Worm (Caenorhabditis elegans) whole organism, L3 larva: Measurements from ENCODE around the gene nfya-1.

Source experiments
- R02D3.7 ChIP-seq: fragments of 150-350 bp; optimal IDR thresholded peaks from 2 replicates; lab custom pipeline; 2014; ENCODE audit warnings: missing biosample characterization, missing genetic modification characterization
- ZK546.5 ChIP-seq: sonication (generic microtip); optimal IDR thresholded peaks from 2 replicates; lab custom pipeline; 2017; ENCODE audit warnings: missing biosample characterization, missing genetic modification characterization
- ama-1 ChIP-seq: fragments of 150-350 bp; optimal IDR thresholded peaks from 2 replicates; lab custom pipeline; 2018
- daf-12 ChIP-seq: fragments of 150-350 bp; optimal IDR thresholded peaks from 2 replicates; lab custom pipeline; 2014; ENCODE audit warnings: missing biosample characterization, missing genetic modification reagents, missing genetic modification characterization
- egl-27 ChIP-seq: sonication (generic microtip); optimal IDR thresholded peaks from 4 replicates; lab custom pipeline; 2017; ENCODE audit warnings: missing biosample characterization, missing genetic modification reagents, missing genetic modification characterization
- egl-5 ChIP-seq: fragments of 150-350 bp; optimal IDR thresholded peaks from 2 replicates; lab custom pipeline; 2017; ENCODE audit warnings: missing biosample characterization, missing genetic modification reagents, missing genetic modification characterization, inconsistent platforms
- elt-1 ChIP-seq: fragments of 150-350 bp; optimal IDR thresholded peaks from 2 replicates; lab custom pipeline; 2014; ENCODE audit warnings: missing biosample characterization, missing genetic modification characterization
- elt-2 ChIP-seq: sonication (generic microtip); optimal IDR thresholded peaks from 2 replicates; lab custom pipeline; 2016; ENCODE audit warnings: missing genetic modification reagents, mild to moderate bottlenecking, missing genetic modification characterization, missing compliant biosample characterization
- fkh-10 ChIP-seq: sonication (generic microtip); optimal IDR thresholded peaks from 2 replicates; lab custom pipeline; 2017; ENCODE audit warnings: missing biosample characterization, missing genetic modification reagents, missing genetic modification characterization
- fkh-2 ChIP-seq: fragments of 150-350 bp; optimal IDR thresholded peaks from 2 replicates; lab custom pipeline; 2014; ENCODE audit warnings: missing biosample characterization, missing genetic modification reagents, missing genetic modification characterization
- fos-1 ChIP-seq: fragments of 150-350 bp; optimal IDR thresholded peaks from 2 replicates; lab custom pipeline; 2014; ENCODE audit warnings: missing biosample characterization, missing genetic modification characterization
- hmg-11 ChIP-seq: sonication (generic microtip); optimal IDR thresholded peaks from 2 replicates; lab custom pipeline; 2016; ENCODE audit warnings: missing genetic modification characterization, missing compliant biosample characterization
- lin-15B ChIP-seq: fragments of 150-350 bp; optimal IDR thresholded peaks from 2 replicates; lab custom pipeline; 2014; ENCODE audit warnings: missing biosample characterization, missing genetic modification characterization
- lin-39 ChIP-seq: fragments of 150-350 bp; optimal IDR thresholded peaks from 2 replicates; lab custom pipeline; 2018; ENCODE audit warnings: missing biosample characterization, missing genetic modification reagents, missing genetic modification characterization
- lsy-12 ChIP-seq: sonication (generic microtip); optimal IDR thresholded peaks from 2 replicates; lab custom pipeline; 2016; ENCODE audit warnings: mild to moderate bottlenecking, missing genetic modification characterization, missing compliant biosample characterization
- mdl-1 ChIP-seq: fragments of 150-350 bp; optimal IDR thresholded peaks from 2 replicates; lab custom pipeline; 2014; ENCODE audit warnings: missing biosample characterization, missing genetic modification characterization
- nfya-1 ChIP-seq: sonication (generic microtip); optimal IDR thresholded peaks from 2 replicates; lab custom pipeline; 2017; ENCODE audit warnings: missing genetic modification characterization, mild to moderate bottlenecking, missing compliant biosample characterization, antibody characterized with exemption, moderate library complexity; ENCODE audit not compliant: insufficient read depth
- nhr-11 ChIP-seq: fragments of 150-350 bp; optimal IDR thresholded peaks from 2 replicates; lab custom pipeline; 2014; ENCODE audit warnings: missing biosample characterization, missing genetic modification characterization
- nhr-237 ChIP-seq: fragments of 150-350 bp; optimal IDR thresholded peaks from 2 replicates; lab custom pipeline; 2014; ENCODE audit warnings: missing biosample characterization, missing genetic modification characterization
- nhr-25 ChIP-seq: sonication (generic microtip); optimal IDR thresholded peaks from 2 replicates; lab custom pipeline; 2017; ENCODE audit warnings: missing biosample characterization, missing genetic modification characterization
- nhr-28 ChIP-seq: fragments of 150-350 bp; optimal IDR thresholded peaks from 2 replicates; lab custom pipeline; 2014; ENCODE audit warnings: missing biosample characterization, missing genetic modification characterization
- nhr-67 ChIP-seq: fragments of 150-350 bp; optimal IDR thresholded peaks from 2 replicates; lab custom pipeline; 2014; ENCODE audit warnings: missing biosample characterization, missing genetic modification characterization
- pha-4 ChIP-seq: fragments of 150-350 bp; optimal IDR thresholded peaks from 2 replicates; lab custom pipeline; 2014; ENCODE audit warnings: missing biosample characterization, missing genetic modification reagents, missing genetic modification characterization
- pqm-1 ChIP-seq: fragments of 150-350 bp; optimal IDR thresholded peaks from 2 replicates; lab custom pipeline; 2017; ENCODE audit warnings: missing biosample characterization, missing genetic modification characterization, inconsistent platforms
- sea-2 ChIP-seq: fragments of 150-350 bp; sonication (generic microtip); optimal IDR thresholded peaks from 4 replicates; lab custom pipeline; 2014; ENCODE audit warnings: missing biosample characterization, missing genetic modification reagents, missing genetic modification characterization
- snpc-4 ChIP-seq: fragments of 150-350 bp; optimal IDR thresholded peaks from 2 replicates; lab custom pipeline; 2014; ENCODE audit warnings: missing biosample characterization, missing genetic modification characterization
- tbx-2 ChIP-seq: sonication (generic microtip); optimal IDR thresholded peaks from 2 replicates; lab custom pipeline; 2016; ENCODE audit warnings: mild to moderate bottlenecking, missing genetic modification characterization, missing compliant biosample characterization
- unc-62 ChIP-seq: fragments of 150-350 bp; sonication (generic microtip); optimal IDR thresholded peaks from 4 replicates; lab custom pipeline; 2014; ENCODE audit warnings: missing biosample characterization, missing genetic modification reagents, missing genetic modification characterization
- zag-1 ChIP-seq: fragments of 150-350 bp; optimal IDR thresholded peaks from 2 replicates; lab custom pipeline; 2014; ENCODE audit warnings: missing biosample characterization, missing genetic modification characterization
- ztf-11 ChIP-seq: fragments of 150-350 bp; optimal IDR thresholded peaks from 2 replicates; lab custom pipeline; 2014; ENCODE audit warnings: missing biosample characterization, missing genetic modification characterization
- ztf-4 ChIP-seq: fragments of 150-350 bp; optimal IDR thresholded peaks from 2 replicates; lab custom pipeline; 2014; ENCODE audit warnings: missing biosample characterization, missing genetic modification characterization

The nfya-1 gene

DNA sequence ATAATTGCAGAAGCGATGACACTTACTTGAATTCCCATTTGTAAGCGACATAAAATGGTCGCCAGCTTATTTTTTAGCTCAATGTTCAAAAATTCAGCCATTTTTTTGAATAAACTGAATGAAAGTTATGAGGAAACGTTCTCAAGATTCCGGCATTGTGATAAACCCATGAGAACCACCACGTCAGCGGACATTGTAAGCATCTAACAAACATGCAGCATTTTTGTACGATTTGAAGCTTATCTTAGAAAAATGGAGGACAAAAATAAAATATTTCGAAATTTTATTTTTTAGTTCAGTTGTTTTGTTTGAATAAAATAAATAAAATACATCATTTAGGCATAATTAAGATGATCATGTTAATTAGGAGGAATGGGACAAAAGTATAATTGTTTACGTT is 6.6 kb upstream of the nfya-1 start, which contains the start of gene T08D10.4:
TSS of gene T08D10.4 (minus strand) at position 101 of the 400 bp plus-strand sequence.
- TF ChIP-seq zag-1 (no peak), nhr-11 (tag; lab: Kevin White, UChicago) (no peak), fkh-10 (GFP tag; lab: Kevin White, UChicago) (no peak), ZK546.5 (tag; lab: Kevin White, UChicago) (no peak), nhr-67 (no peak)
- TF ChIP-seq, all 47 proteins: peak for 0

DNA sequence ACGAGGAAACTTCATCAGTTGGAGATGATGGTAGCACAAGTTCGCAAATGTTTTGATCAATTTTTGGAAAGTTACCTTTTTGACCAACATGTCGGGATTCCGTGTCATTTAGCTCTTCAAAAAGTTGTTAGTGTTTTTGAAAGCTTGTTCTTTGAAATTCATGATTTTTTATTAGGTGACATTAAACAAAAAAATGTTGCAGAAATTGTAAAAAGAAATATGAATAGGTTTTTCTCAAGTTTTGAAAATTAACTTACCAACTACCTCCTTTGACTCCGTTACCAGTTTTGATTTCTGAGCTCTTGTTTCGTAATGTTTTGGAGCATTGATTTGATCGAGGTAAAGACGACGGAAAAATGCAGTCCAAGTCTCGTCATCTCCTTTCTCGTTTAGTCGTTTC is 5.5 kb upstream of the nfya-1 start:
- TF ChIP-seq nfya-1 (tag; lab: Kevin White, UChicago) (no peak), ztf-4 (tag; lab: Kevin White, UChicago) (no peak), nhr-28 (tag; lab: Kevin White, UChicago) (no peak), fkh-10 (GFP tag; lab: Kevin White, UChicago) (no peak), egl-27 (no peak), snpc-4 (tag; lab: Kevin White, UChicago) (no peak), lin-39 (tag; lab: Kevin White, UChicago) (no peak), lsy-12 (tag; lab: Kevin White, UChicago) (no peak), ama-1 (lab: Kevin White, UChicago) (no peak), elt-2 (no peak)

- TF ChIP-seq elt-2 (peak; percentile 6), hmg-11 (peak; percentile 64), pha-4 (tag; lab: Kevin White, UChicago) (peak; percentile 50), fkh-10 (GFP tag; lab: Kevin White, UChicago) (no peak), sea-2 (GFP tag; lab: Kevin White, UChicago) (no peak), unc-62 (GFP tag; lab: Kevin White, UChicago) (no peak)
These were observed 1.7 kb upstream of the nfya-1 start, which contains the start of gene lsd-1 for ce11 chrX:11948184-11948894. Gene lsd-1, plus strand, starts transcription at chrX:11948844.

- no peak for TF ChIP-seq lin-15B (tag; lab: Kevin White, UChicago)
- TF ChIP-seq mdl-1 (tag; lab: Kevin White, UChicago): no peak
- TF ChIP-seq nhr-11 (tag; lab: Kevin White, UChicago): no peak
- TF ChIP-seq elt-1 (tag; lab: Kevin White, UChicago): no peak
- TF ChIP-seq lin-39 (tag; lab: Kevin White, UChicago): no peak
- TF ChIP-seq ama-1 (lab: Kevin White, UChicago): no peak
- no peak for TF ChIP-seq ztf-4 (tag; lab: Kevin White, UChicago)
- no peak for TF ChIP-seq fkh-2 (tag; lab: Kevin White, UChicago)
- TF ChIP-seq egl-5 (tag; lab: Kevin White, UChicago): no peak
These were observed 4.7 kb downstream of the nfya-1 start, which contains the start of gene F55G7.3 for ce11 chrX:11941951-11942350. Gene F55G7.3, minus strand, starts transcription at chrX:11942051.

ce11 chrX:11938826-11939225 is 7.8 kb downstream of the nfya-1 start, which contains the start of gene F55G7.5:
Gene F55G7.5, minus strand, starts transcription at chrX:11938926.
- TF ChIP-seq R02D3.7 (tag; lab: Kevin White, UChicago): no peak
- no peak for TF ChIP-seq ztf-4 (tag; lab: Kevin White, UChicago)
- TF ChIP-seq pqm-1: no peak
- TF ChIP-seq nhr-237: no peak
- TF ChIP-seq nhr-25 (tag; lab: Kevin White, UChicago): no peak
- TF ChIP-seq tbx-2 (tag; lab: Kevin White, UChicago): no peak
- no peak for TF ChIP-seq daf-12 (tag; lab: Kevin White, UChicago)
- TF ChIP-seq egl-27: no peak
- no peak for TF ChIP-seq elt-1 (tag; lab: Kevin White, UChicago)
- no peak for TF ChIP-seq nhr-28 (tag; lab: Kevin White, UChicago)
- TF ChIP-seq ztf-11 (tag; lab: Kevin White, UChicago): no peak
- TF ChIP-seq fos-1 (tag; lab: Kevin White, UChicago): no peak
